Worm (Caenorhabditis elegans): ENCODE results near the gene srlf-3.

DNA sequence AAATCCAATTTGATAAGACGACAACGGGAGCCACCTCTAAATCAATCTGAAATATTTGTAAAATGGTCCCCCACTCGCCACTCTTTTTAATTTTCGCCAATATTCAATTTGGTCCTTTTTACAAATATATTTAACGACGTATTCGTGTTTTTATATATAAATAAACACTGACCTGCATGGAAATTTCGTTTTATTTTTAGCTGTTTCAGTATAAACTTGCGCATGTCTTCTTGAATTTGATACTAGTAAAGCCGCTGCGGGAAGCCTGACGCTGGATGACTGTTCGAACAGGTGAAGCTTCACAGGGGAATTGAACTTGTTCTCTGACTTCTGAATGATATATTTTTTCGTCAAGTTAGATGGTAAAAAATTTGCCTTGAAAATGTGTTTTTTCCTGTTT is 27.3 kb downstream of the srlf-3 start:
- no peak for TF ChIP-seq ama-1 (optimal IDR thresholded peaks at IDR 0.05)
- no peak for TF ChIP-seq tra-4 (tag; optimal IDR thresholded peaks at IDR 0.05)

Measured in whole organism, early embryonic.